Worm (Caenorhabditis elegans): Measurements from ENCODE around the gene F46G10.4.

- TF ChIP-seq ama-1 (optimal IDR thresholded peaks at IDR 0.05) (no peak), flt-1 (GFP tag; IDR thresholded peaks at IDR 0.05) (no peak), aly-1 (tag; optimal IDR thresholded peaks at IDR 0.05) (no peak), sea-1 (GFP tag; conservative IDR thresholded peaks at IDR 0.05) (no peak), hnd-1 (tag; optimal IDR thresholded peaks at IDR 0.05) (no peak), hmbx-1 (tag; optimal IDR thresholded peaks at IDR 0.05) (no peak), F13C5.2 (tag; optimal IDR thresholded peaks at IDR 0.05) (no peak), tbx-11 (GFP tag; IDR thresholded peaks at IDR 0.05) (no peak), pes-1 (GFP tag; IDR thresholded peaks at IDR 0.05) (no peak), hmg-4 (GFP tag; optimal IDR thresholded peaks at IDR 0.05) (no peak), B0310.2 (tag; optimal IDR thresholded peaks at IDR 0.05) (no peak), ets-7 (tag; optimal IDR thresholded peaks at IDR 0.05) (no peak)
Observed at ce11 chrX:13360632-13361031, 26.8 kb downstream of the F46G10.4 start.

Measured in whole organism, early embryonic.